Fruit fly (Drosophila melanogaster): ENCODE data around the gene DppIII.

DNA sequence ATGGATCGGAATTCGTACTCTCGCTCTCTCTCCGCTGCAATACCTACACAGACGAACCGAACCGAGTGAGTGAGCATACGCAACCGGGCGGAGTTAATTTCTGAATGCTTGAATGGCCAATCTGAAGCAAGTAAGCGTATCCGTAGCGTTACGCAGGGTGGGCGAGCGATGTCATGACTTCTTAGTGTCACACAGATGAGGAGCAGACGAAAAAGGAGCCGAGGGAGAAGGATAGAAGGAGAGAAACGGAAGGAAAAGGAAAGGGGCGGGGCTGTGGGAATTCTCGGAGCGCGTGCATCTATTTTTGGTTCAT is 9.8 kb upstream of the DppIII start:
- no peak for TF ChIP-seq CG8478 (optimal IDR thresholded peaks at IDR 0.05)
- no peak for TF ChIP-seq CTCF (optimal IDR thresholded peaks at IDR 0.05)
